Worm (Caenorhabditis elegans) whole organism, L3 larva: ENCODE results near the gene vrk-1.

Experiments used
- R02D3.7 ChIP-seq: fragments of 150-350 bp; optimal IDR thresholded peaks from 2 replicates; lab custom pipeline; 2014; ENCODE audit warnings: missing biosample characterization, missing genetic modification characterization
- ZK546.5 ChIP-seq: sonication (generic microtip); optimal IDR thresholded peaks from 2 replicates; lab custom pipeline; 2017; ENCODE audit warnings: missing biosample characterization, missing genetic modification characterization
- ama-1 ChIP-seq: fragments of 150-350 bp; optimal IDR thresholded peaks from 2 replicates; lab custom pipeline; 2018
- ceh-16 ChIP-seq: sonication (generic microtip); optimal IDR thresholded peaks from 2 replicates; lab custom pipeline; 2017; ENCODE audit warnings: missing biosample characterization, missing genetic modification characterization
- ceh-28 ChIP-seq: fragments of 150-350 bp; optimal IDR thresholded peaks from 2 replicates; lab custom pipeline; 2014; ENCODE audit warnings: missing biosample characterization, missing genetic modification reagents, missing genetic modification characterization
- ceh-82 ChIP-seq: fragments of 150-350 bp; optimal IDR thresholded peaks from 2 replicates; lab custom pipeline; 2014; ENCODE audit warnings: missing biosample characterization, missing genetic modification characterization
- ceh-9 ChIP-seq: sonication (generic microtip); optimal IDR thresholded peaks from 2 replicates; lab custom pipeline; 2018; ENCODE audit warnings: missing biosample characterization, missing genetic modification characterization
- daf-12 ChIP-seq: fragments of 150-350 bp; optimal IDR thresholded peaks from 2 replicates; lab custom pipeline; 2014; ENCODE audit warnings: missing biosample characterization, missing genetic modification reagents, missing genetic modification characterization
- egl-27 ChIP-seq: sonication (generic microtip); optimal IDR thresholded peaks from 4 replicates; lab custom pipeline; 2017; ENCODE audit warnings: missing biosample characterization, missing genetic modification reagents, missing genetic modification characterization
- egl-5 ChIP-seq: fragments of 150-350 bp; optimal IDR thresholded peaks from 2 replicates; lab custom pipeline; 2017; ENCODE audit warnings: missing biosample characterization, missing genetic modification reagents, missing genetic modification characterization, inconsistent platforms
- elt-1 ChIP-seq: fragments of 150-350 bp; optimal IDR thresholded peaks from 2 replicates; lab custom pipeline; 2014; ENCODE audit warnings: missing biosample characterization, missing genetic modification characterization
- fkh-10 ChIP-seq: sonication (generic microtip); optimal IDR thresholded peaks from 2 replicates; lab custom pipeline; 2017; ENCODE audit warnings: missing biosample characterization, missing genetic modification reagents, missing genetic modification characterization
- fkh-2 ChIP-seq: fragments of 150-350 bp; optimal IDR thresholded peaks from 2 replicates; lab custom pipeline; 2014; ENCODE audit warnings: missing biosample characterization, missing genetic modification reagents, missing genetic modification characterization
- hmg-11 ChIP-seq: sonication (generic microtip); optimal IDR thresholded peaks from 2 replicates; lab custom pipeline; 2016; ENCODE audit warnings: missing genetic modification characterization, missing compliant biosample characterization
- jun-1 ChIP-seq: fragments of 150-350 bp; optimal IDR thresholded peaks from 2 replicates; lab custom pipeline; 2014; ENCODE audit warnings: missing biosample characterization, missing genetic modification reagents, missing genetic modification characterization
- lin-15B ChIP-seq: fragments of 150-350 bp; optimal IDR thresholded peaks from 2 replicates; lab custom pipeline; 2014; ENCODE audit warnings: missing biosample characterization, missing genetic modification characterization
- lin-39 ChIP-seq: fragments of 150-350 bp; optimal IDR thresholded peaks from 2 replicates; lab custom pipeline; 2018; ENCODE audit warnings: missing biosample characterization, missing genetic modification reagents, missing genetic modification characterization
- lsy-12 ChIP-seq: sonication (generic microtip); optimal IDR thresholded peaks from 2 replicates; lab custom pipeline; 2016; ENCODE audit warnings: mild to moderate bottlenecking, missing genetic modification characterization, missing compliant biosample characterization
- mdl-1 ChIP-seq: fragments of 150-350 bp; optimal IDR thresholded peaks from 2 replicates; lab custom pipeline; 2014; ENCODE audit warnings: missing biosample characterization, missing genetic modification characterization
- mml-1 ChIP-seq: fragments of 150-350 bp; sonication (generic microtip); optimal IDR thresholded peaks from 3 replicates; lab custom pipeline; 2014; ENCODE audit warnings: missing biosample characterization, missing genetic modification characterization
- nfya-1 ChIP-seq: sonication (generic microtip); optimal IDR thresholded peaks from 2 replicates; lab custom pipeline; 2017; ENCODE audit warnings: missing genetic modification characterization, mild to moderate bottlenecking, missing compliant biosample characterization, antibody characterized with exemption, moderate library complexity; ENCODE audit not compliant: insufficient read depth
- nhr-11 ChIP-seq: fragments of 150-350 bp; optimal IDR thresholded peaks from 2 replicates; lab custom pipeline; 2014; ENCODE audit warnings: missing biosample characterization, missing genetic modification characterization
- nhr-12 ChIP-seq: fragments of 150-350 bp; optimal IDR thresholded peaks from 2 replicates; lab custom pipeline; 2014; ENCODE audit warnings: missing biosample characterization, missing genetic modification characterization
- nhr-25 ChIP-seq: sonication (generic microtip); optimal IDR thresholded peaks from 2 replicates; lab custom pipeline; 2017; ENCODE audit warnings: missing biosample characterization, missing genetic modification characterization
- nhr-28 ChIP-seq: fragments of 150-350 bp; optimal IDR thresholded peaks from 2 replicates; lab custom pipeline; 2014; ENCODE audit warnings: missing biosample characterization, missing genetic modification characterization
- nhr-43 ChIP-seq: sonication (generic microtip); optimal IDR thresholded peaks from 2 replicates; lab custom pipeline; 2016; ENCODE audit warnings: mild to moderate bottlenecking, missing genetic modification characterization, missing compliant biosample characterization; ENCODE audit not compliant: poor library complexity, severe bottlenecking
- nhr-67 ChIP-seq: fragments of 150-350 bp; optimal IDR thresholded peaks from 2 replicates; lab custom pipeline; 2014; ENCODE audit warnings: missing biosample characterization, missing genetic modification characterization
- nhr-76 ChIP-seq: fragments of 150-350 bp; sonication (generic microtip); optimal IDR thresholded peaks from 5 replicates; lab custom pipeline; 2014; ENCODE audit warnings: missing biosample characterization, missing genetic modification characterization
- nhr-77 ChIP-seq: fragments of 150-350 bp; optimal IDR thresholded peaks from 2 replicates; lab custom pipeline; 2014; ENCODE audit warnings: missing biosample characterization, missing genetic modification characterization
- pha-4 ChIP-seq: fragments of 150-350 bp; optimal IDR thresholded peaks from 2 replicates; lab custom pipeline; 2014; ENCODE audit warnings: missing biosample characterization, missing genetic modification reagents, missing genetic modification characterization
- pqm-1 ChIP-seq: fragments of 150-350 bp; optimal IDR thresholded peaks from 2 replicates; lab custom pipeline; 2017; ENCODE audit warnings: missing biosample characterization, missing genetic modification characterization, inconsistent platforms
- sea-2 ChIP-seq: fragments of 150-350 bp; sonication (generic microtip); optimal IDR thresholded peaks from 4 replicates; lab custom pipeline; 2014; ENCODE audit warnings: missing biosample characterization, missing genetic modification reagents, missing genetic modification characterization
- snpc-4 ChIP-seq: fragments of 150-350 bp; optimal IDR thresholded peaks from 2 replicates; lab custom pipeline; 2014; ENCODE audit warnings: missing biosample characterization, missing genetic modification characterization
- tbx-2 ChIP-seq: sonication (generic microtip); optimal IDR thresholded peaks from 2 replicates; lab custom pipeline; 2016; ENCODE audit warnings: mild to moderate bottlenecking, missing genetic modification characterization, missing compliant biosample characterization
- unc-39 ChIP-seq: sonication (generic microtip); optimal IDR thresholded peaks from 4 replicates; lab custom pipeline; 2017; ENCODE audit warnings: missing biosample characterization, missing genetic modification characterization
- unc-62 ChIP-seq: fragments of 150-350 bp; sonication (generic microtip); optimal IDR thresholded peaks from 4 replicates; lab custom pipeline; 2014; ENCODE audit warnings: missing biosample characterization, missing genetic modification reagents, missing genetic modification characterization
- zag-1 ChIP-seq: fragments of 150-350 bp; optimal IDR thresholded peaks from 2 replicates; lab custom pipeline; 2014; ENCODE audit warnings: missing biosample characterization, missing genetic modification characterization

The vrk-1 gene

DNA sequence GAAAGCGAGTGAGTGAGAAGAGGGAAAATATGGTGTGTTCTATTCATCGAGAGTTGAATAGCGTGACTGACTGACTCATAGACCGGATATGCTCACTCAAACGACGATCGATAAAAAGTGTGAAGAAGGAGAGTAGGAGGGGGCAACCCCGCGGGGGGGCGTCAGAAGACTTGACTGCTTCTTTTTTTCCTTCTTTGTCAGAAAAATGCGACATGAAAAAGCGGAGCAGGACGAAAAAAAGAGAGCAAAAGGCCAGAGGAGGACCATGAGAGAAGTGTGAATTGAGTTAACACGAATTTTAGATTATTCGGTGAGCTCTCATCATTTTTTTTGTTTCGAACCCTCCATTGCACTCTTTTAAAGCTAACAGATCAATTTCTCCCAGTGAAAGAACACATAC, 40.6 kb downstream of the vrk-1 start:
- TF ChIP-seq jun-1 (no peak), ceh-16 (tag; lab: Kevin White, UChicago) (no peak), unc-62 (GFP tag; lab: Kevin White, UChicago) (no peak), lsy-12 (tag; lab: Kevin White, UChicago) (no peak), egl-27 (tag; lab: Kevin White, UChicago) (no peak), sea-2 (no peak), fkh-2 (tag; lab: Kevin White, UChicago) (no peak), nhr-12 (no peak), mml-1 (tag; lab: Kevin White, UChicago) (no peak), ZK546.5 (tag; lab: Kevin White, UChicago) (no peak), fkh-10 (peak; percentile 20), ama-1 (lab: Kevin White, UChicago) (no peak), nhr-76 (tag; lab: Kevin White, UChicago) (no peak), pha-4 (no peak), R02D3.7 (tag; lab: Kevin White, UChicago) (no peak), nhr-28 (tag; lab: Kevin White, UChicago) (no peak), nhr-77 (no peak), ceh-82 (tag; lab: Kevin White, UChicago) (no peak), snpc-4 (tag; lab: Kevin White, UChicago) (no peak), nfya-1 (tag; lab: Kevin White, UChicago) (peak; percentile 45), hmg-11 (tag; lab: Kevin White, UChicago) (peak; percentile 20), elt-1 (no peak), zag-1 (tag; lab: Kevin White, UChicago) (no peak), tbx-2 (tag; lab: Kevin White, UChicago) (no peak)

DNA sequence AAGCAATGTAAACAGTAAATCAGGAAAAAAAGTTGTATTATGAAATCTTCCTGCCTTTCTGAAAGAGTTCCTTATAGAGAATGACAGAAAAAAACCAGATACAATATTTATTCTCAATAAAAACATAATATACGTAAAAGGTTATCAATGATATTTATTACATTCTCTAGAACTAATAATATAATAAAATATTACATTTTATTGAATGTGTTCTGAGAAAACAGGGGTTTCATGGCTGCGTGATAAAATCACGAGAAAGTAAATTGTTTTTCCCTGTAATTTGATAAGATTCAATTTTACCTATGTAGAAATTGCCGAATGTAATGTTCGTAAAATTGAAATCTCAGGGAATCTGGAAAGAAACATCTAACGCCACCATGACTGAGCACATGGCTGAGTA, 43.2 kb downstream of the vrk-1 start:
- TF ChIP-seq nhr-11, result no peak
- TF ChIP-seq pqm-1 (tag; lab: Kevin White, UChicago), result no peak
- no peak for TF ChIP-seq nhr-67 (tag; lab: Kevin White, UChicago)
- TF ChIP-seq pha-4, result no peak
- no peak for TF ChIP-seq daf-12 (tag; lab: Kevin White, UChicago)
- no peak for TF ChIP-seq nhr-76 (tag; lab: Kevin White, UChicago)
- no peak for TF ChIP-seq jun-1
- no peak for TF ChIP-seq nhr-43
- no peak for TF ChIP-seq unc-62 (GFP tag; lab: Kevin White, UChicago)
- TF ChIP-seq fkh-10, result no peak
- TF ChIP-seq mdl-1 (tag; lab: Kevin White, UChicago), result no peak
- TF ChIP-seq R02D3.7 (tag; lab: Kevin White, UChicago), result no peak
- TF ChIP-seq unc-39, result no peak
- TF ChIP-seq tbx-2 (tag; lab: Kevin White, UChicago), result no peak
- TF ChIP-seq ceh-28 (tag; lab: Kevin White, UChicago), result no peak
- no peak for TF ChIP-seq ceh-9 (tag; lab: Kevin White, UChicago)
- no peak for TF ChIP-seq nhr-12
- no peak for TF ChIP-seq snpc-4 (tag; lab: Kevin White, UChicago)

DNA sequence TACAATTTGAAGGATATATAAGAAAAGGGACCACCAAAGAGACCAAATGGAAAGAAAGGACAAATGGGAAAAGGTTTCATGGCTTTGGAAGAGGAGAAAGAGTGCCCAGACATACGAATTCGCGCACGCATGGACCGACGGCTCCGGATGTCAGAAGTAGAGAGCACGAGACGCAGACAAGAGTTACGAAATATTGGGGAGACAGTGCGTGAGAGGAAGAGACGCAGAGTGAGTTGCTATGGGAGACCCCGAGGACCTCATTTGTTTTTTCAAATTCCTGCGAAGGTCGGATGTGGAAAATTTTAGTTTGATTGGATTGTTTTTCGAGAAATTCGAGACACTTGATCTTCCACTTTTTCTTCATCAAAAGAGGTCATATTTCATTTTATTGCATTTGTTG, 44.9 kb downstream of the vrk-1 start:
- TF ChIP-seq fkh-10 (peak; percentile 7), lin-39 (peak; percentile 57), nfya-1 (tag; lab: Kevin White, UChicago) (peak; percentile 60), snpc-4 (tag; lab: Kevin White, UChicago) (peak; percentile 78), egl-5 (tag; lab: Kevin White, UChicago) (peak; percentile 28), nhr-25 (no peak)

DNA sequence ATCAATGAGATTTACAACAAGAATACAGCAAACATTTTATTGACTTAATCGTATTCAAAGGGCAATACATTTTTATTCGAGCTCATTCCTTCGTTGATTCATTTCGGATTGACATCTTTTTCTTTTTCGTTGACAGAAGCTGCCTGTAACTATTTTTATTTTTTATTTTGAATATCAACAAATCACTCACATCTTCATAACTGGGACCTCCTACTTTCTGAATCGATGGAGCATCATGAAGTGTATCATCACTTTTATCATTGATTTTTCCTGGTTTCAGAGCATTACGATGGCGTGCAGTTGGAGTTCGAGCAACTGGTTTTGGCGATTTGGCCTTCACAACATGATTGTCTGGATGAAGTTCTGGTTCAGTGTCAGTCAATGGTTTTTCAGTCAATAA, 46.3 kb downstream of the vrk-1 start, which contains the start of gene B0034.1:
B0034.1 (plus strand) TSS at position 301 of the 400 bp plus-strand sequence.
- TF ChIP-seq ceh-9 (tag; lab: Kevin White, UChicago), result no peak
- no peak for TF ChIP-seq ceh-82 (tag; lab: Kevin White, UChicago)
- TF ChIP-seq pqm-1 (tag; lab: Kevin White, UChicago), result no peak
- TF ChIP-seq lin-15B (tag; lab: Kevin White, UChicago), result no peak
- TF ChIP-seq elt-1, result no peak
- TF ChIP-seq R02D3.7 (tag; lab: Kevin White, UChicago), result no peak
- TF ChIP-seq ceh-28 (tag; lab: Kevin White, UChicago), result no peak
- TF ChIP-seq jun-1, result no peak
- no peak for TF ChIP-seq nhr-12
- TF ChIP-seq, all 47 proteins: peak for 0
